Fruit fly (Drosophila melanogaster) whole organism, prepupa: ENCODE results near the gene CG4872.

Experiments
- CG11762 ChIP-seq: fragments of 200-800 bp; sonication (Bioruptor generic); optimal IDR thresholded peaks from 3 replicates; lab custom pipeline; 2016; ENCODE audit warnings: missing biosample characterization, missing genetic modification characterization; ENCODE audit not compliant: insufficient read depth
- CG11902 ChIP-seq: fragments of 200-800 bp; sonication (Bioruptor generic); optimal IDR thresholded peaks from 3 replicates; lab custom pipeline; 2016; ENCODE audit warnings: missing biosample characterization, missing genetic modification characterization
- CG1621 ChIP-seq: fragments of 200-800 bp; sonication (Bioruptor generic); optimal IDR thresholded peaks from 3 replicates; lab custom pipeline; 2018; ENCODE audit warnings: missing biosample characterization, mild to moderate bottlenecking, missing genetic modification characterization
- CG3919 ChIP-seq: fragments of 200-800 bp; sonication (Bioruptor generic); optimal IDR thresholded peaks from 3 replicates; lab custom pipeline; 2016; ENCODE audit warnings: missing biosample characterization, missing genetic modification characterization
- esn ChIP-seq: fragments of 200-800 bp; sonication (Bioruptor generic); optimal IDR thresholded peaks from 2 replicates; lab custom pipeline; 2016; ENCODE audit warnings: missing biosample characterization, mild to moderate bottlenecking, missing genetic modification characterization, moderate library complexity

dm6 chrX:16924069-16924721 is 43.0 kb downstream of the CG4872 start:
- TF ChIP-seq CG11902 (GFP tag; lab: Kevin White, UChicago) (no peak), CG11762 (GFP tag; lab: Kevin White, UChicago) (no peak), esn (GFP tag; lab: Kevin White, UChicago) (no peak), CG3919 (GFP tag; lab: Kevin White, UChicago) (no peak), CG1621 (tag; lab: Kevin White, UChicago) (no peak)
